Fruit fly (Drosophila melanogaster) whole organism, embryonic: ENCODE results near the gene Atg14.

ENCODE experiments used
- CG10274 ChIP-seq: fragments of 200-800 bp; sonication (Bioruptor generic); optimal IDR thresholded peaks from 3 replicates; lab custom pipeline; 2017; ENCODE audit warnings: missing biosample characterization, mild to moderate bottlenecking, missing genetic modification characterization
- CG12391 ChIP-seq: fragments of 200-800 bp; sonication (Bioruptor generic); optimal IDR thresholded peaks from 3 replicates; lab custom pipeline; 2018; ENCODE audit warnings: missing biosample characterization, mild to moderate bottlenecking, missing genetic modification characterization, moderate library complexity
- CG13123 ChIP-seq: fragments of 200-800 bp; sonication (Bioruptor generic); optimal IDR thresholded peaks from 2 replicates; lab custom pipeline; 2016; ENCODE audit warnings: missing biosample characterization, missing genetic modification characterization
- CG13287 ChIP-seq: fragments of 200-800 bp; sonication (Bioruptor generic); IDR thresholded peaks from 2 replicates; pipeline ENCODE4 v1.3.6; 2022; ENCODE audit warnings: missing biosample characterization, missing genetic modification characterization; ENCODE audit not compliant: partially characterized antibody
- CG14441 ChIP-seq: fragments of 200-800 bp; sonication (Bioruptor generic); IDR thresholded peaks from 2 replicates; pipeline ENCODE4 v1.3.6; 2022; ENCODE audit warnings: missing biosample characterization, missing genetic modification characterization
- CG15514 ChIP-seq: fragments of 200-800 bp; sonication (Bioruptor generic); optimal IDR thresholded peaks from 3 replicates; lab custom pipeline; 2017; ENCODE audit warnings: missing biosample characterization, missing genetic modification characterization, mild to moderate bottlenecking, moderate library complexity, missing genetic modification reagents
- CG17186 ChIP-seq: fragments of 200-800 bp; sonication (Bioruptor generic); optimal IDR thresholded peaks from 3 replicates; lab custom pipeline; 2017; ENCODE audit warnings: missing biosample characterization, missing genetic modification reagents, missing genetic modification characterization
- CG17328 ChIP-seq: fragments of 200-800 bp; sonication (Bioruptor generic); IDR thresholded peaks from 2 replicates; pipeline ENCODE4 v1.3.6; 2022; ENCODE audit warnings: missing biosample characterization, missing genetic modification characterization
- CG17361 ChIP-seq: fragments of 200-800 bp; sonication (Bioruptor generic); IDR thresholded peaks from 3 replicates; pipeline ENCODE4 v1.3.6; 2022; ENCODE audit warnings: missing biosample characterization, missing genetic modification characterization
- CG17568 ChIP-seq: fragments of 200-800 bp; sonication (Bioruptor generic); optimal IDR thresholded peaks from 2 replicates; lab custom pipeline; 2018; ENCODE audit warnings: missing biosample characterization, mild to moderate bottlenecking, missing genetic modification characterization, moderate library complexity
- CG2889 ChIP-seq: fragments of 200-800 bp; sonication (Bioruptor generic); IDR thresholded peaks from 3 replicates; pipeline ENCODE4 v1.3.6; 2022; ENCODE audit warnings: missing biosample characterization, missing genetic modification characterization
- CG30020 ChIP-seq: fragments of 200-800 bp; optimal IDR thresholded peaks from 2 replicates; lab custom pipeline; 2019; ENCODE audit warnings: missing biosample characterization, mild to moderate bottlenecking, missing genetic modification characterization, moderate library complexity
- CG3726 ChIP-seq: fragments of 200-800 bp; sonication (Bioruptor generic); IDR thresholded peaks from 3 replicates; pipeline ENCODE4, ENCODE4 v1.3.6; 2022; ENCODE audit warnings: missing biosample characterization, missing genetic modification characterization
- CG3838 ChIP-seq: fragments of 200-800 bp; sonication (Bioruptor generic); optimal IDR thresholded peaks from 3 replicates; lab custom pipeline; 2016; ENCODE audit warnings: missing biosample characterization, missing genetic modification characterization
- CG4424 ChIP-seq: fragments of 200-800 bp; sonication (Bioruptor generic); optimal IDR thresholded peaks from 3 replicates; lab custom pipeline; 2016; ENCODE audit warnings: missing biosample characterization, missing genetic modification characterization
- CG6175 ChIP-seq: fragments of 200-800 bp; sonication (Bioruptor generic); IDR thresholded peaks from 3 replicates; pipeline ENCODE4 v1.3.6; 2022; ENCODE audit warnings: missing biosample characterization, missing genetic modification characterization
- CG6254 ChIP-seq: fragments of 200-800 bp; sonication (Bioruptor generic); optimal IDR thresholded peaks from 3 replicates; lab custom pipeline; 2017; ENCODE audit warnings: mild to moderate bottlenecking, missing biosample characterization, missing genetic modification reagents, missing genetic modification characterization
- CG6765 ChIP-seq: fragments of 200-800 bp; sonication (Bioruptor generic); optimal IDR thresholded peaks from 3 replicates; lab custom pipeline; 2017; ENCODE audit warnings: missing biosample characterization, mild to moderate bottlenecking, missing genetic modification characterization
- CG6854 ChIP-seq: fragments of 200-800 bp; sonication (Bioruptor generic); optimal IDR thresholded peaks from 3 replicates; lab custom pipeline; 2017; ENCODE audit warnings: missing biosample characterization, mild to moderate bottlenecking, missing genetic modification characterization
- Camta ChIP-seq: fragments of 200-800 bp; sonication (Bioruptor generic); optimal IDR thresholded peaks from 2 replicates; lab custom pipeline; 2016; ENCODE audit warnings: missing biosample characterization, missing genetic modification characterization
- CoRest ChIP-seq: fragments of 200-800 bp; sonication (Bioruptor generic); optimal IDR thresholded peaks from 3 replicates; lab custom pipeline; 2018; ENCODE audit warnings: missing biosample characterization, mild to moderate bottlenecking, missing genetic modification characterization, moderate library complexity
- Doc3 ChIP-seq: fragments of 200-800 bp; sonication (Bioruptor generic); IDR thresholded peaks from 3 replicates; pipeline ENCODE4 v1.3.6; 2022; ENCODE audit warnings: missing biosample characterization, missing genetic modification characterization; ENCODE audit not compliant: partially characterized antibody
- Dp ChIP-seq: fragments of 200-800 bp; sonication (Bioruptor generic); optimal IDR thresholded peaks from 2 replicates; lab custom pipeline; 2018; ENCODE audit warnings: missing biosample characterization, mild to moderate bottlenecking, missing genetic modification characterization, moderate library complexity
- Eip74EF ChIP-seq, 2 experiments: fragments of 200-800 bp in 1 of 2; fragments of >200 bp in 1 of 2; sonication (Bioruptor generic) in 1 of 2; optimal IDR thresholded peaks; 2 replicates each; lab custom pipeline; 2017 to 2019; ENCODE audit warnings: missing biosample characterization in 2 of 2, missing genetic modification characterization in 2 of 2, mild to moderate bottlenecking in 1 of 2, moderate library complexity in 1 of 2
- Gsc ChIP-seq: fragments of 200-800 bp; sonication (Bioruptor generic); IDR thresholded peaks from 2 replicates; pipeline ENCODE4 v1.3.6; 2022; ENCODE audit warnings: missing biosample characterization, missing genetic modification characterization
- H2.0 ChIP-seq: fragments of 200-800 bp; sonication (Bioruptor generic); IDR thresholded peaks from 2 replicates; pipeline ENCODE4 v1.3.6; 2022; ENCODE audit warnings: missing biosample characterization, missing genetic modification characterization
- Hmr ChIP-seq: fragments of 200-800 bp; sonication (Bioruptor generic); optimal IDR thresholded peaks from 3 replicates; lab custom pipeline; 2017; ENCODE audit warnings: mild to moderate bottlenecking, missing biosample characterization, missing genetic modification reagents, missing genetic modification characterization
- Kr ChIP-seq: fragments of 200-800 bp; sonication (Bioruptor generic); optimal IDR thresholded peaks from 2 replicates; lab custom pipeline; 2017; ENCODE audit warnings: missing biosample characterization, mild to moderate bottlenecking, missing genetic modification characterization
- Mad ChIP-seq: fragments of 200-800 bp; sonication (Bioruptor generic); optimal IDR thresholded peaks from 2 replicates; lab custom pipeline; 2016; ENCODE audit warnings: missing biosample characterization, missing genetic modification characterization
- Nf-YA ChIP-seq: fragments of 200-800 bp; sonication (Bioruptor generic); IDR thresholded peaks from 2 replicates; pipeline ENCODE4 v1.3.6; 2022; ENCODE audit warnings: missing biosample characterization, missing genetic modification characterization
- Pdp1 ChIP-seq, 2 experiments: fragments of 200-800 bp; sonication (Bioruptor generic); optimal IDR thresholded peaks; 3 replicates each; lab custom pipeline; 2016; ENCODE audit warnings: missing biosample characterization in 2 of 2, missing genetic modification characterization in 2 of 2, mild to moderate bottlenecking in 1 of 2, moderate library complexity in 1 of 2
- bbx ChIP-seq: fragments of 200-800 bp; sonication (Bioruptor generic); IDR thresholded peaks from 2 replicates; pipeline ENCODE4 v1.3.6; 2022; ENCODE audit warnings: missing biosample characterization, missing genetic modification characterization; ENCODE audit not compliant: partially characterized antibody
- bowl ChIP-seq: fragments of 200-800 bp; sonication (Bioruptor generic); IDR thresholded peaks from 2 replicates; pipeline ENCODE4 v1.3.6; 2022; ENCODE audit warnings: missing biosample characterization, missing genetic modification characterization
- disco-r ChIP-seq: fragments of 200-800 bp; sonication (Bioruptor generic); optimal IDR thresholded peaks from 2 replicates; lab custom pipeline; 2016; ENCODE audit warnings: missing biosample characterization, missing genetic modification characterization
- grn ChIP-seq: fragments of 200-800 bp; sonication (Bioruptor generic); optimal IDR thresholded peaks from 3 replicates; lab custom pipeline; 2017; ENCODE audit warnings: missing biosample characterization, missing genetic modification characterization
- ind ChIP-seq: fragments of 200-800 bp; sonication (Bioruptor generic); optimal IDR thresholded peaks from 3 replicates; lab custom pipeline; 2016; ENCODE audit warnings: missing biosample characterization, missing genetic modification characterization
- knrl ChIP-seq: fragments of 200-800 bp; sonication (Bioruptor generic); IDR thresholded peaks from 3 replicates; pipeline ENCODE4 v1.3.6; 2022; ENCODE audit warnings: missing biosample characterization, missing genetic modification characterization; ENCODE audit not compliant: partially characterized antibody
- nerfin-2 ChIP-seq: fragments of 200-800 bp; sonication (Bioruptor generic); IDR thresholded peaks from 2 replicates; pipeline ENCODE4 v1.3.6; 2022; ENCODE audit warnings: missing biosample characterization, missing genetic modification characterization; ENCODE audit not compliant: partially characterized antibody
- pan ChIP-seq, 4 experiments: fragments of >200 bp in 3 of 4; fragments of 200-800 bp in 1 of 4; sonication (Bioruptor generic) in 1 of 4; optimal IDR thresholded peaks in 3 of 4; IDR thresholded peaks in 1 of 4; 2 replicates each; pipeline versions ENCODE4 v1.3.6 to Lab custom; 2017 to 2022; ENCODE audit warnings: missing biosample characterization in 2 of 4, missing genetic modification characterization in 2 of 4, mixed read lengths in 1 of 4
- peb ChIP-seq: fragments of 200-800 bp; sonication (Bioruptor generic); IDR thresholded peaks from 2 replicates; pipeline ENCODE4 v1.3.6; 2022; ENCODE audit warnings: missing biosample characterization, missing genetic modification characterization
- pzg ChIP-seq: fragments of 200-800 bp; sonication (Bioruptor generic); optimal IDR thresholded peaks from 3 replicates; lab custom pipeline; 2018; ENCODE audit warnings: missing biosample characterization, mild to moderate bottlenecking, missing genetic modification characterization, moderate library complexity
- seq ChIP-seq: fragments of 200-800 bp; sonication (Bioruptor generic); IDR thresholded peaks from 2 replicates; pipeline ENCODE4 v1.3.6; 2022; ENCODE audit warnings: missing biosample characterization, missing genetic modification characterization
- tin ChIP-seq: fragments of 200-800 bp; sonication (Bioruptor generic); optimal IDR thresholded peaks from 3 replicates; lab custom pipeline; 2016; ENCODE audit warnings: missing biosample characterization, missing genetic modification characterization
- tio ChIP-seq: fragments of 200-800 bp; sonication (Bioruptor generic); optimal IDR thresholded peaks from 2 replicates; lab custom pipeline; 2017; ENCODE audit warnings: missing biosample characterization, missing genetic modification characterization, inconsistent platforms
- trem ChIP-seq: fragments of 200-800 bp; optimal IDR thresholded peaks from 3 replicates; lab custom pipeline; 2019; ENCODE audit warnings: missing biosample characterization, mild to moderate bottlenecking, missing genetic modification characterization, moderate library complexity
- twi ChIP-seq: fragments of 200-800 bp; optimal IDR thresholded peaks from 2 replicates; lab custom pipeline; 2019; ENCODE audit warnings: missing biosample characterization, mild to moderate bottlenecking, missing genetic modification characterization, moderate library complexity
- vvl ChIP-seq: fragments of 200-800 bp; sonication (Bioruptor generic); IDR thresholded peaks from 2 replicates; pipeline ENCODE4 v1.3.6; 2022; ENCODE audit warnings: missing biosample characterization, missing genetic modification characterization
- wdn ChIP-seq: fragments of 200-800 bp; sonication (Bioruptor generic); IDR thresholded peaks from 2 replicates; pipeline ENCODE4 v1.3.6; 2022; ENCODE audit warnings: missing biosample characterization, missing genetic modification characterization
- zfh1 ChIP-seq: fragments of 200-800 bp; sonication (Bioruptor generic); IDR thresholded peaks from 3 replicates; pipeline ENCODE4 v1.3.6; 2022; ENCODE audit warnings: missing biosample characterization, missing genetic modification characterization

Gene Atg14

dm6 chr3R:29148072-29148471, 31.9 kb downstream of the Atg14 start, which contains the start of the genes CG11882 and Pglym78 (continued):
- TF ChIP-seq pan (optimal IDR thresholded peaks at IDR 0.05; lab: Kevin White, UChicago) (no peak), pan (GFP tag; optimal IDR thresholded peaks at IDR 0.05 in 1 of 2, IDR thresholded peaks at IDR 0.05 in 1 of 2) (peak in 1 of 2 experiments; percentile 39), CG17328 (GFP tag; lab: Robert Waterston, UW) (peak; percentile 40; the same call in 1 of the 2 replicates), CG2889 (GFP tag; lab: Robert Waterston, UW) (no peak), Kr (GFP tag; lab: Kevin White, UChicago) (no peak), tio (GFP tag; lab: Kevin White, UChicago) (no peak), CG15514 (GFP tag; lab: Kevin White, UChicago) (peak; percentile 90), pzg (GFP tag; lab: Kevin White, UChicago) (peak; percentile 98), grn (GFP tag; lab: Kevin White, UChicago) (peak; percentile 67), Mad (GFP tag; lab: Kevin White, UChicago) (no peak), nerfin-2 (GFP tag; lab: Robert Waterston, UW) (peak; percentile 45; the same call in 1 of the 2 replicates), Nf-YA (GFP tag; lab: Robert Waterston, UW) (no peak), CG13123 (GFP tag; lab: Kevin White, UChicago) (no peak), Pdp1 (GFP tag; optimal IDR thresholded peaks at IDR 0.05; lab: Kevin White, UChicago) (peak; percentile 40 to 60), CG6175 (GFP tag; lab: Robert Waterston, UW) (no peak), knrl (GFP tag; lab: Robert Waterston, UW) (peak; percentile 48; the same call in 1 of the 3 replicates), CG6854 (GFP tag; lab: Kevin White, UChicago) (peak; percentile 21), zfh1 (GFP tag; lab: Robert Waterston, UW) (peak; percentile 64), CG3726 (GFP tag; lab: Robert Waterston, UW) (no peak), disco-r (GFP tag; lab: Kevin White, UChicago) (no peak), bowl (GFP tag; lab: Robert Waterston, UW) (no peak), Gsc (no peak), CG14441 (GFP tag; lab: Robert Waterston, UW) (no peak), CG3838 (GFP tag; lab: Kevin White, UChicago) (no peak), Doc3 (no peak), trem (peak; percentile 98), CG17186 (peak; percentile 92), peb (0 out of 2 replicates have a peak, but pooled peaks have one; percentile 20), Camta (GFP tag; lab: Kevin White, UChicago) (peak; percentile 43), bbx (GFP tag; lab: Robert Waterston, UW) (peak; percentile 55; the same call in 1 of the 2 replicates), vvl (peak; percentile 83), ind (GFP tag; lab: Kevin White, UChicago) (no peak), CG10274 (GFP tag; lab: Kevin White, UChicago) (no peak), CG13287 (GFP tag; lab: Robert Waterston, UW) (peak; percentile 78), Hmr (peak; percentile 73), CG6254 (GFP tag; lab: Kevin White, UChicago) (no peak), CG4424 (GFP tag; lab: Kevin White, UChicago) (peak; percentile 7), seq (GFP tag; lab: Robert Waterston, UW) (0 out of 2 replicates have a peak, but pooled peaks have one; percentile 27), Eip74EF (GFP tag; optimal IDR thresholded peaks at IDR 0.05; lab: Kevin White, UChicago) (no peak), tin (GFP tag; lab: Kevin White, UChicago) (peak; percentile 45), H2.0 (GFP tag; lab: Robert Waterston, UW) (0 out of 2 replicates have a peak, but pooled peaks have one; percentile 22), CG17568 (GFP tag; lab: Kevin White, UChicago) (no peak), CG17361 (GFP tag; lab: Robert Waterston, UW) (no peak), Dp (GFP tag; lab: Kevin White, UChicago) (peak; percentile 76), wdn (GFP tag; lab: Robert Waterston, UW) (peak; percentile 41; the same call in 1 of the 2 replicates), CG12391 (tag; lab: Kevin White, UChicago) (peak; percentile 49), CoRest (peak; percentile 55), CG30020 (tag; lab: Kevin White, UChicago) (no peak), twi (tag; lab: Kevin White, UChicago) (peak; percentile 28), CG6765 (no peak)
